Worm (Caenorhabditis elegans) whole organism, late embryonic: ENCODE data around the gene Y42H9AR.4.
A peak's percentile ranks its signal among the peaks of the same experiment; 100 is the strongest.

Experiments
- C08G9.2 ChIP-seq: sonication (generic microtip); optimal IDR thresholded peaks from 2 replicates; lab custom pipeline; 2016; ENCODE audit warnings: mild to moderate bottlenecking, missing genetic modification characterization, moderate library complexity, missing compliant biosample characterization
- K02D7.2 ChIP-seq: sonication (generic microtip); optimal IDR thresholded peaks from 2 replicates; lab custom pipeline; 2017; ENCODE audit warnings: mild to moderate bottlenecking, missing genetic modification characterization, missing compliant biosample characterization
- K09A11.1 ChIP-seq: sonication (generic microtip); optimal IDR thresholded peaks from 2 replicates; lab custom pipeline; 2017; ENCODE audit warnings: antibody characterized with exemption, mild to moderate bottlenecking, missing genetic modification characterization, missing compliant biosample characterization; ENCODE audit not compliant: insufficient read depth
- Y22D7AL.16 ChIP-seq: sonication (generic microtip); optimal IDR thresholded peaks from 2 replicates; lab custom pipeline; 2016; ENCODE audit warnings: missing genetic modification characterization, missing compliant biosample characterization
- ceh-30 ChIP-seq: fragments of 150-350 bp; optimal IDR thresholded peaks from 2 replicates; lab custom pipeline; 2014; ENCODE audit warnings: missing biosample characterization, missing genetic modification characterization
- ceh-31 ChIP-seq: sonication (generic microtip); optimal IDR thresholded peaks from 2 replicates; lab custom pipeline; 2016; ENCODE audit warnings: missing genetic modification characterization, missing compliant biosample characterization
- ceh-48 ChIP-seq: sonication (generic microtip); optimal IDR thresholded peaks from 2 replicates; lab custom pipeline; 2016; ENCODE audit warnings: missing genetic modification characterization, inconsistent platforms, missing compliant biosample characterization
- ceh-9 ChIP-seq: sonication (generic microtip); optimal IDR thresholded peaks from 2 replicates; lab custom pipeline; 2016; ENCODE audit warnings: mild to moderate bottlenecking, missing genetic modification characterization, inconsistent platforms, missing compliant biosample characterization
- che-1 ChIP-seq: sonication (generic microtip); optimal IDR thresholded peaks from 2 replicates; lab custom pipeline; 2016; ENCODE audit warnings: mild to moderate bottlenecking, missing genetic modification characterization, missing compliant biosample characterization
- elt-2 ChIP-seq: sonication (generic microtip); optimal IDR thresholded peaks from 2 replicates; lab custom pipeline; 2016; ENCODE audit warnings: missing genetic modification reagents, missing genetic modification characterization, missing compliant biosample characterization
- ets-4 ChIP-seq: sonication (generic microtip); optimal IDR thresholded peaks from 2 replicates; lab custom pipeline; 2016; ENCODE audit warnings: missing genetic modification characterization, missing compliant biosample characterization
- fax-1 ChIP-seq: sonication (generic microtip); optimal IDR thresholded peaks from 2 replicates; lab custom pipeline; 2016; ENCODE audit warnings: missing genotype, missing genetic modification characterization, missing compliant biosample characterization
- fkh-10 ChIP-seq: fragments of 150-350 bp; optimal IDR thresholded peaks from 2 replicates; lab custom pipeline; 2014; ENCODE audit warnings: missing biosample characterization, missing genetic modification reagents, missing genetic modification characterization
- fkh-6 ChIP-seq: sonication (generic microtip); optimal IDR thresholded peaks from 2 replicates; lab custom pipeline; 2016; ENCODE audit warnings: missing genetic modification characterization, missing compliant biosample characterization
- hlh-13 ChIP-seq: fragments of 200-800 bp; sonication (Bioruptor generic); optimal IDR thresholded peaks from 2 replicates; lab custom pipeline; 2018; ENCODE audit warnings: mild to moderate bottlenecking, missing genetic modification characterization, missing compliant biosample characterization
- madf-2 ChIP-seq: sonication (generic microtip); optimal IDR thresholded peaks from 2 replicates; lab custom pipeline; 2017; ENCODE audit warnings: missing genetic modification characterization, missing compliant biosample characterization
- mec-3 ChIP-seq: sonication (generic microtip); optimal IDR thresholded peaks from 2 replicates; lab custom pipeline; 2016; ENCODE audit warnings: borderline replicate concordance, missing genetic modification characterization, missing compliant biosample characterization
- odd-2 ChIP-seq: sonication (generic microtip); optimal IDR thresholded peaks from 2 replicates; lab custom pipeline; 2017; ENCODE audit warnings: antibody characterized with exemption, mild to moderate bottlenecking, missing genetic modification characterization, missing compliant biosample characterization
- pag-3 ChIP-seq: sonication (generic microtip); optimal IDR thresholded peaks from 2 replicates; lab custom pipeline; 2016; ENCODE audit warnings: missing compliant biosample characterization, missing genetic modification characterization, borderline replicate concordance
- pat-9 ChIP-seq: fragments of 200-800 bp; sonication (Bioruptor generic); optimal IDR thresholded peaks from 2 replicates; lab custom pipeline; 2018; ENCODE audit warnings: mild to moderate bottlenecking, missing genetic modification characterization, moderate library complexity, missing compliant biosample characterization
- pha-2 ChIP-seq: sonication (generic microtip); optimal IDR thresholded peaks from 2 replicates; lab custom pipeline; 2017; ENCODE audit warnings: mild to moderate bottlenecking, missing genetic modification characterization, missing compliant biosample characterization
- pha-4 ChIP-seq: fragments of 150-350 bp; optimal IDR thresholded peaks from 2 replicates; lab custom pipeline; 2018; ENCODE audit warnings: missing biosample characterization, missing genetic modification reagents, missing genetic modification characterization
- pqm-1 ChIP-seq: sonication (generic microtip); optimal IDR thresholded peaks from 2 replicates; lab custom pipeline; 2016; ENCODE audit warnings: missing genetic modification characterization, missing compliant biosample characterization
- ref-2 ChIP-seq: sonication (generic microtip); optimal IDR thresholded peaks from 2 replicates; lab custom pipeline; 2016; ENCODE audit warnings: missing genetic modification characterization, missing compliant biosample characterization
- rnt-1 ChIP-seq: sonication (generic microtip); optimal IDR thresholded peaks from 2 replicates; lab custom pipeline; 2016; ENCODE audit warnings: missing genetic modification characterization, missing compliant biosample characterization
- sox-4 ChIP-seq: sonication (generic microtip); optimal IDR thresholded peaks from 2 replicates; lab custom pipeline; 2017; ENCODE audit warnings: mild to moderate bottlenecking, missing genetic modification characterization, inconsistent platforms, missing compliant biosample characterization
- tbx-2 ChIP-seq: sonication (generic microtip); optimal IDR thresholded peaks from 2 replicates; lab custom pipeline; 2016; ENCODE audit warnings: missing genetic modification characterization, missing compliant biosample characterization
- ttx-3 ChIP-seq: sonication (generic microtip); optimal IDR thresholded peaks from 2 replicates; lab custom pipeline; 2016; ENCODE audit warnings: missing genetic modification reagents, missing genetic modification characterization, missing compliant biosample characterization
- unc-3 ChIP-seq, 2 experiments: fragments of 200-800 bp in 1 of 2; sonication (Bioruptor generic) in 1 of 2; sonication (generic microtip) in 1 of 2; conservative IDR thresholded peaks in 1 of 2; optimal IDR thresholded peaks in 1 of 2; 2 replicates each; pipeline versions ENCODE4 v1.3.6 to Lab custom; 2016 to 2022; ENCODE audit warnings: missing compliant biosample characterization in 2 of 2, missing genetic modification characterization in 2 of 2, missing genetic modification reagents in 1 of 2
- unc-55 ChIP-seq: sonication (generic microtip); optimal IDR thresholded peaks from 2 replicates; lab custom pipeline; 2017; ENCODE audit warnings: missing biosample characterization, missing genetic modification reagents, missing genetic modification characterization
- unc-86 ChIP-seq: sonication (generic microtip); optimal IDR thresholded peaks from 2 replicates; lab custom pipeline; 2016; ENCODE audit warnings: missing genetic modification characterization, missing compliant biosample characterization
- ztf-16 ChIP-seq: sonication (generic microtip); optimal IDR thresholded peaks from 2 replicates; lab custom pipeline; 2017; ENCODE audit warnings: missing genetic modification characterization, missing compliant biosample characterization

Gene Y42H9AR.4

ce11 chrIV:8112646-8113045 lies 628 bp upstream of the Y42H9AR.4 start:
- TF ChIP-seq tbx-2 (tag; lab: Kevin White, UChicago): no peak
- TF ChIP-seq ceh-31: no peak
- TF ChIP-seq ceh-30 (tag; lab: Kevin White, UChicago): no peak
- TF ChIP-seq elt-2 (tag; lab: Kevin White, UChicago): no peak

ce11 chrIV:8107502-8107901 lies 4.5 kb downstream of the Y42H9AR.4 start, which contains the start of gene rabs-5:
rabs-5 (minus strand) TSS chrIV:8107602.
- no peak for TF ChIP-seq rnt-1 (tag; lab: Kevin White, UChicago)
- TF ChIP-seq madf-2 (tag; lab: Kevin White, UChicago): no peak
- TF ChIP-seq unc-3 (GFP tag; conservative IDR thresholded peaks at IDR 0.05; lab: Robert Waterston, UW): no peak
- no peak for TF ChIP-seq unc-3 (tag; optimal IDR thresholded peaks at IDR 0.05; lab: Kevin White, UChicago)
- TF ChIP-seq unc-86 (tag; lab: Kevin White, UChicago): no peak
- no peak for TF ChIP-seq ref-2 (tag; lab: Kevin White, UChicago)

- TF ChIP-seq sox-4 (tag; lab: Kevin White, UChicago) (no peak), ceh-48 (tag; lab: Kevin White, UChicago) (no peak), elt-2 (tag; lab: Kevin White, UChicago) (no peak), pha-4 (no peak), odd-2 (tag; lab: Kevin White, UChicago) (no peak), pqm-1 (tag; lab: Kevin White, UChicago) (no peak), fax-1 (tag; lab: Kevin White, UChicago) (no peak), pha-2 (tag; lab: Kevin White, UChicago) (no peak), fkh-10 (GFP tag; lab: Kevin White, UChicago) (no peak), che-1 (tag; lab: Kevin White, UChicago) (no peak), tbx-2 (tag; lab: Kevin White, UChicago) (no peak), madf-2 (tag; lab: Kevin White, UChicago) (no peak)
Observed at ce11 chrIV:8105083-8105482, 6.9 kb downstream of the Y42H9AR.4 start.

- TF ChIP-seq ceh-48 (tag; lab: Kevin White, UChicago): no peak
- peak; percentile 28 for TF ChIP-seq unc-55 (GFP tag; lab: Kevin White, UChicago)
- TF ChIP-seq ztf-16 (tag; lab: Kevin White, UChicago): no peak
- no peak for TF ChIP-seq K02D7.2 (tag; lab: Kevin White, UChicago)
- no peak for TF ChIP-seq pat-9
- no peak for TF ChIP-seq C08G9.2 (tag; lab: Kevin White, UChicago)
- TF ChIP-seq fkh-6 (tag; lab: Kevin White, UChicago): no peak
- TF ChIP-seq, all 69 proteins: peak for 1
Observed at ce11 chrIV:8103196-8103595, 8.8 kb downstream of the Y42H9AR.4 start.

- TF ChIP-seq mec-3 (tag; lab: Kevin White, UChicago) (no peak), elt-2 (tag; lab: Kevin White, UChicago) (peak; percentile 82)
Observed at ce11 chrIV:8102231-8102630, 9.8 kb downstream of the Y42H9AR.4 start, which contains the start of gene Y42H9AR.5. Y42H9AR.5 (plus strand) TSS chrIV:8102531.

ce11 chrIV:8099601-8100000 lies 12.4 kb downstream of the Y42H9AR.4 start, which contains the start of gene Y42H9AR.2:
Y42H9AR.2 (plus strand) TSS chrIV:8099901.
- TF ChIP-seq Y22D7AL.16 (no peak), fkh-10 (GFP tag; lab: Kevin White, UChicago) (no peak), pag-3 (tag; lab: Kevin White, UChicago) (no peak), ztf-16 (tag; lab: Kevin White, UChicago) (no peak), K09A11.1 (no peak), ttx-3 (tag; lab: Kevin White, UChicago) (no peak), ets-4 (tag; lab: Kevin White, UChicago) (no peak), ceh-9 (tag; lab: Kevin White, UChicago) (no peak), hlh-13 (GFP tag; lab: Kevin White, UChicago) (no peak), pat-9 (no peak)
